Worm (Caenorhabditis elegans) whole organism, late embryonic: ENCODE data around the gene ift-139.
A peak's percentile ranks its signal among the peaks of the same experiment; 100 is the strongest.

Experiments used
- C08G9.2 ChIP-seq: sonication (generic microtip); optimal IDR thresholded peaks from 2 replicates; lab custom pipeline; 2016; ENCODE audit warnings: mild to moderate bottlenecking, missing genetic modification characterization, moderate library complexity, missing compliant biosample characterization
- K02D7.2 ChIP-seq: sonication (generic microtip); optimal IDR thresholded peaks from 2 replicates; lab custom pipeline; 2017; ENCODE audit warnings: mild to moderate bottlenecking, missing genetic modification characterization, missing compliant biosample characterization
- K09A11.1 ChIP-seq: sonication (generic microtip); optimal IDR thresholded peaks from 2 replicates; lab custom pipeline; 2017; ENCODE audit warnings: antibody characterized with exemption, mild to moderate bottlenecking, missing genetic modification characterization, missing compliant biosample characterization; ENCODE audit not compliant: insufficient read depth
- T23F11.4 ChIP-seq: fragments of 200-800 bp; sonication (Bioruptor generic); optimal IDR thresholded peaks from 2 replicates; lab custom pipeline; 2018; ENCODE audit warnings: mild to moderate bottlenecking, missing genetic modification characterization, missing compliant biosample characterization
- Y22D7AL.16 ChIP-seq: sonication (generic microtip); optimal IDR thresholded peaks from 2 replicates; lab custom pipeline; 2016; ENCODE audit warnings: missing genetic modification characterization, missing compliant biosample characterization
- ceh-30 ChIP-seq: fragments of 150-350 bp; optimal IDR thresholded peaks from 2 replicates; lab custom pipeline; 2014; ENCODE audit warnings: missing biosample characterization, missing genetic modification characterization
- ceh-31 ChIP-seq: sonication (generic microtip); optimal IDR thresholded peaks from 2 replicates; lab custom pipeline; 2016; ENCODE audit warnings: missing genetic modification characterization, missing compliant biosample characterization
- ceh-45 ChIP-seq: fragments of 200-800 bp; sonication (Bioruptor generic); IDR thresholded peaks from 2 replicates; pipeline ENCODE4 v1.3.6; 2022; ENCODE audit warnings: missing genetic modification reagents, missing genetic modification characterization, missing compliant biosample characterization
- ceh-48 ChIP-seq: sonication (generic microtip); optimal IDR thresholded peaks from 2 replicates; lab custom pipeline; 2016; ENCODE audit warnings: missing genetic modification characterization, inconsistent platforms, missing compliant biosample characterization
- ceh-9 ChIP-seq: sonication (generic microtip); optimal IDR thresholded peaks from 2 replicates; lab custom pipeline; 2016; ENCODE audit warnings: mild to moderate bottlenecking, missing genetic modification characterization, inconsistent platforms, missing compliant biosample characterization
- dve-1 ChIP-seq: sonication (generic microtip); optimal IDR thresholded peaks from 2 replicates; lab custom pipeline; 2017; ENCODE audit warnings: antibody characterized with exemption, mild to moderate bottlenecking, missing genetic modification characterization, missing compliant biosample characterization
- elt-2 ChIP-seq: sonication (generic microtip); optimal IDR thresholded peaks from 2 replicates; lab custom pipeline; 2016; ENCODE audit warnings: missing genetic modification reagents, missing genetic modification characterization, missing compliant biosample characterization
- elt-4 ChIP-seq: sonication (generic microtip); optimal IDR thresholded peaks from 2 replicates; lab custom pipeline; 2016; ENCODE audit warnings: missing genetic modification characterization, missing compliant biosample characterization
- ets-4 ChIP-seq: sonication (generic microtip); optimal IDR thresholded peaks from 2 replicates; lab custom pipeline; 2016; ENCODE audit warnings: missing genetic modification characterization, missing compliant biosample characterization
- fax-1 ChIP-seq: sonication (generic microtip); optimal IDR thresholded peaks from 2 replicates; lab custom pipeline; 2016; ENCODE audit warnings: missing genotype, missing genetic modification characterization, missing compliant biosample characterization
- gmeb-2 ChIP-seq: sonication (generic microtip); optimal IDR thresholded peaks from 2 replicates; lab custom pipeline; 2016; ENCODE audit warnings: missing genetic modification characterization, inconsistent platforms, missing compliant biosample characterization
- hlh-15 ChIP-seq: sonication (generic microtip); optimal IDR thresholded peaks from 2 replicates; lab custom pipeline; 2016; ENCODE audit warnings: missing genetic modification characterization, missing compliant biosample characterization
- hlh-6 ChIP-seq: sonication (generic microtip); optimal IDR thresholded peaks from 2 replicates; lab custom pipeline; 2016; ENCODE audit warnings: missing genotype, missing genetic modification characterization, missing compliant biosample characterization
- lim-6 ChIP-seq: sonication (generic microtip); optimal IDR thresholded peaks from 2 replicates; lab custom pipeline; 2016; ENCODE audit warnings: missing genetic modification characterization, missing compliant biosample characterization
- lin-11 ChIP-seq: fragments of 200-800 bp; sonication (Bioruptor generic); optimal IDR thresholded peaks from 2 replicates; lab custom pipeline; 2018; ENCODE audit warnings: mild to moderate bottlenecking, missing genetic modification characterization, missing compliant biosample characterization
- nhr-11 ChIP-seq: fragments of 150-350 bp; optimal IDR thresholded peaks from 2 replicates; lab custom pipeline; 2014; ENCODE audit warnings: missing biosample characterization, missing genetic modification characterization
- npax-4 ChIP-seq: sonication (generic microtip); optimal IDR thresholded peaks from 2 replicates; lab custom pipeline; 2016; ENCODE audit warnings: missing genetic modification characterization, missing compliant biosample characterization
- odd-2 ChIP-seq: sonication (generic microtip); optimal IDR thresholded peaks from 2 replicates; lab custom pipeline; 2017; ENCODE audit warnings: antibody characterized with exemption, mild to moderate bottlenecking, missing genetic modification characterization, missing compliant biosample characterization
- pag-3 ChIP-seq: sonication (generic microtip); optimal IDR thresholded peaks from 2 replicates; lab custom pipeline; 2016; ENCODE audit warnings: missing compliant biosample characterization, missing genetic modification characterization, borderline replicate concordance
- pax-1 ChIP-seq: fragments of 150-350 bp; optimal IDR thresholded peaks from 2 replicates; lab custom pipeline; 2014; ENCODE audit warnings: missing biosample characterization, missing genetic modification characterization
- pqm-1 ChIP-seq: sonication (generic microtip); optimal IDR thresholded peaks from 2 replicates; lab custom pipeline; 2016; ENCODE audit warnings: missing genetic modification characterization, missing compliant biosample characterization
- ref-2 ChIP-seq: sonication (generic microtip); optimal IDR thresholded peaks from 2 replicates; lab custom pipeline; 2016; ENCODE audit warnings: missing genetic modification characterization, missing compliant biosample characterization
- sdc-2 ChIP-seq: sonication (generic microtip); optimal IDR thresholded peaks from 2 replicates; lab custom pipeline; 2016; ENCODE audit warnings: missing genotype, missing genetic modification characterization, missing compliant biosample characterization
- syd-9 ChIP-seq: sonication (generic microtip); optimal IDR thresholded peaks from 2 replicates; lab custom pipeline; 2016; ENCODE audit warnings: mild to moderate bottlenecking, missing genetic modification characterization, moderate library complexity, missing compliant biosample characterization
- unc-3 ChIP-seq, 2 experiments: fragments of 200-800 bp in 1 of 2; sonication (Bioruptor generic) in 1 of 2; sonication (generic microtip) in 1 of 2; conservative IDR thresholded peaks in 1 of 2; optimal IDR thresholded peaks in 1 of 2; 2 replicates each; pipeline versions ENCODE4 v1.3.6 to Lab custom; 2016 to 2022; ENCODE audit warnings: missing compliant biosample characterization in 2 of 2, missing genetic modification characterization in 2 of 2, missing genetic modification reagents in 1 of 2
- unc-42 ChIP-seq: sonication (generic microtip); optimal IDR thresholded peaks from 2 replicates; lab custom pipeline; 2016; ENCODE audit warnings: missing genotype, missing genetic modification characterization, missing compliant biosample characterization
- unc-55 ChIP-seq: sonication (generic microtip); optimal IDR thresholded peaks from 2 replicates; lab custom pipeline; 2017; ENCODE audit warnings: missing biosample characterization, missing genetic modification reagents, missing genetic modification characterization
- zip-5 ChIP-seq: sonication (generic microtip); optimal IDR thresholded peaks from 2 replicates; lab custom pipeline; 2016; ENCODE audit warnings: missing genetic modification characterization, missing compliant biosample characterization

Gene ift-139

DNA sequence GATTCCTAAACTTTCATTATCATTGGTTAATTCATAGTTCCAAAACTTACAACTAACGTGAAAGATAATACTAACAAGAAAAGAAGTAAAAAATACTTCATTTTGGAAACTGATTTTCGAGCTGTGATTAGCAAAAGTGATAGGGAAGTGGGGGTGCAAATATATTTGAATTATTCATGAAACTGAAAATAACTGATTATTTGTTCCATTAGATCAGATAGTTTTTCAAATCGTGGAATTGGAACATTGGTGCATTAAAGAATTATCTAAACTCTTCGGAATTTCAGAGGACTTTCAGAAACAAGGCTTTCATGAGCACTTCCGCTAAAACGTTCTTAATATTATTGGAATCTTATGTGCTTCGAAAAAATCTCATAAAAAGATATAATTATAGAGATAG is 16.4 kb upstream of the ift-139 start, which contains the start of gene F40H6.5:
Gene F40H6.5 (minus strand): TSS at position 101 of the 400 bp plus-strand sequence.
- TF ChIP-seq T23F11.4, result no peak
- no peak for TF ChIP-seq ceh-31 (tag; lab: Kevin White, UChicago)
- no peak for TF ChIP-seq zip-5
- TF ChIP-seq Y22D7AL.16 (tag; lab: Kevin White, UChicago), result no peak
- no peak for TF ChIP-seq ets-4 (tag; lab: Kevin White, UChicago)
- TF ChIP-seq gmeb-2 (tag; lab: Kevin White, UChicago), result no peak
- TF ChIP-seq C08G9.2 (tag; lab: Kevin White, UChicago), result no peak
- TF ChIP-seq ceh-48 (tag; lab: Kevin White, UChicago), result no peak
- TF ChIP-seq elt-4 (tag; lab: Kevin White, UChicago), result no peak
- TF ChIP-seq unc-42, result no peak
- TF ChIP-seq npax-4 (tag; lab: Kevin White, UChicago), result no peak
- TF ChIP-seq pqm-1 (tag; lab: Kevin White, UChicago), result no peak
- no peak for TF ChIP-seq ref-2
- no peak for TF ChIP-seq lim-6 (tag; lab: Kevin White, UChicago)
- no peak for TF ChIP-seq nhr-11 (tag; lab: Kevin White, UChicago)
- no peak for TF ChIP-seq fax-1 (tag; lab: Kevin White, UChicago)
- TF ChIP-seq odd-2, result no peak
- TF ChIP-seq unc-3 (GFP tag; conservative IDR thresholded peaks at IDR 0.05; lab: Robert Waterston, UW), result no peak
- TF ChIP-seq unc-3 (tag; optimal IDR thresholded peaks at IDR 0.05; lab: Kevin White, UChicago), result no peak
- TF ChIP-seq K09A11.1 (tag; lab: Kevin White, UChicago), result no peak
- TF ChIP-seq pax-1 (tag; lab: Kevin White, UChicago), result no peak

DNA sequence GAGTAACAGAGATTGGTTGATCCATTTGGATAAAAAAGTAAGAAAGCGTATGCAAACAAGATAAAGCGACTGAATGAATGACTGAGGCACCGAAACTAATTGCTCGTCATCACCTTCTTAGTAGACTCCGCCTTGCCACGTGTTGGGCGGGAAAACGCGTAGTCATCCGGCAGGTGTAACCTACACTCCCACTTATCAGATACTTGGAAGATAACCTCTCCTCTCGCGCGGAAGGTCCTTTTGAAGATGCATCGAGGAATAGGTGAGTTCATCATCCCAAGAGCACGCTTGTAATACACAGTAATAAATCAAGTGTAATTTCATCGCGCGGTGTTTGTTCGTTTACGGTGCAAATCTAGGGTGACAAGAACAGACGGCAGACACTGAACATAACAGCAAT is 7.6 kb upstream of the ift-139 start, which contains the start of gene tbx-11:
Gene tbx-11 (minus strand): TSS at position 101 of the 400 bp plus-strand sequence.
- TF ChIP-seq ceh-45, result no peak
- TF ChIP-seq dve-1, result no peak
- TF ChIP-seq ceh-9 (tag; lab: Kevin White, UChicago), result no peak
- TF ChIP-seq ref-2, result no peak
- peak; percentile 57 for TF ChIP-seq elt-2
- no peak for TF ChIP-seq unc-55
- TF ChIP-seq ceh-30 (tag; lab: Kevin White, UChicago), result no peak

DNA sequence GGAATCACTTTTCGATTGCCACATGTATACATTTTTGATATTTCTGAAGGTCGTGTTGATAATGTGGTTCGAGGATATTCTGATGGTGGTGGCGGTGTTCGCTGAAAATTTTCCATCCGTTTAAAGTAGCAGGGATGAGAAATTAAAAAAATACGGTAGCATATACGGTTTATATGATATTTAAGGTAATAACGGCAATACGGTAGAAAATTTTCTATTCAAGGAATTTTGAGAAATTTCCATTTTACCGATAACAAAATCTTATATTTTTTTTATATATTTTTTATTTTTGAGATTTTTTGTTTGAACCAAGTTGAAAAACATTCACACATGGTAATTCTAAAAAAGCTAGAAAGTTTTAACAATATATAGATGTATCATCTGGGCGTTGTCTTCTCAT is 8.8 kb downstream of the ift-139 start, which contains the start of gene ZK328.6:
Gene ZK328.6 (minus strand): TSS at position 101 of the 400 bp plus-strand sequence.
- TF ChIP-seq sdc-2 (no peak), pqm-1 (tag; lab: Kevin White, UChicago) (no peak), K02D7.2 (tag; lab: Kevin White, UChicago) (no peak), hlh-15 (no peak), unc-3 (GFP tag; conservative IDR thresholded peaks at IDR 0.05; lab: Robert Waterston, UW) (no peak), unc-3 (tag; optimal IDR thresholded peaks at IDR 0.05; lab: Kevin White, UChicago) (no peak), syd-9 (tag; lab: Kevin White, UChicago) (no peak), unc-42 (no peak)

DNA sequence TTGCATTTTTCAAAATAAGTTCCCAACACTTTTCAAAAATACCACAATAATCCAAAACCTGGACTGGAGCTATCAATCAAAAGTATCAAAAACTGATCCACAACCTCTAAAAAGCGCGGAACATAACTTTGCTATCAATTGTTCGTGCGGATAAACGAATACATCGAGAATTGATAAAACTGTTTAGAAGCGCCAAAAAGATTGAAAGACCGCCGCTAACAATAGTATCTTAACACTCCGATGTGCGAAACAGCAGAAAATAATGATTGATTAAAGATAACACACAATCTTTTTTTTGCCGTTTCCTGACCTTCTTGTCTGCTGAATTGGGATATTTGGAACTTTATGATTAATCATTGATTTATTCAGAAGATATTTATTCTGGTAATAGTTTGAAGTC is 10.8 kb downstream of the ift-139 start, which contains the start of gene tbx-7:
Gene tbx-7 (minus strand): TSS at position 101 of the 400 bp plus-strand sequence.
- no peak for TF ChIP-seq lin-11
- TF ChIP-seq T23F11.4, result no peak
- TF ChIP-seq hlh-6 (tag; lab: Kevin White, UChicago), result no peak
- TF ChIP-seq gmeb-2 (tag; lab: Kevin White, UChicago), result no peak

DNA sequence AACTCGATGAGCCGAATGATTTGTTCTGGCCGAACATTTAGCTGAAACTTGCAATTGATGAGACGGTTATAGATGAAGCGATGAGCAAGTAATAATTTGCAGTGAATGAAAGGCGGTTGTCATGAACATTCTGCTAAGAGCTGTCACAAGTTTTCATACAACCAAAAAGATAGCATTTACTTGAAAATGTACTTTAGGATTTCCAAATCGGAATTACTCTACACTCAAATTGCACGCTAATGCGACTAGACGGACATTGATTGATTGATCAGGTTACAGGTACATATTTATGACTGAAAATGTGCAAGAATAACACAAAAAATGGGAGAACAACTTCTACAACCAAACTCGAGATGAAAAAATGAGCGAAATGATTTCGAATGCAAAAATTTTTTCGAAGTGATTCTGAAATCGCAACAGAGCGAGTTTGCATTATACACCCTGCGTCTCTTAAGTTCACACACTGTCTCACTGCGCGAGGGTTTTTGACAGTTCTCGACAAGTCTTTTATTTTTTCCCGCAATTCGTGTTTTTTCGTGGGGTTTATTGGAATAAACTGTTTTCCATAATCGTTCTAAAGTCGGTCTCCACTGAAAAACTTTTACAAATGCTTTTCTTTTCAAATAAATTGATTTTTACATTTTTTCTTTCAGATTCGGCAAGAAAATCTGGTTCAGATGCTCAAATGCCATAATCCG is 19.6 kb downstream of the ift-139 start, which contains the start of the genes npp-10 and cyk-3:
Gene npp-10 (minus strand): TSS at position 51 of the 698 bp plus-strand sequence.
Gene cyk-3 (plus strand): TSS at position 648 of the 698 bp plus-strand sequence.
- TF ChIP-seq unc-55 (peak; percentile 64), pag-3 (no peak)
- TF ChIP-seq, all 69 proteins: peak for 1
